Fruit fly (Drosophila melanogaster): Measurements from ENCODE around the gene CG6592.

Gene CG6592

DNA sequence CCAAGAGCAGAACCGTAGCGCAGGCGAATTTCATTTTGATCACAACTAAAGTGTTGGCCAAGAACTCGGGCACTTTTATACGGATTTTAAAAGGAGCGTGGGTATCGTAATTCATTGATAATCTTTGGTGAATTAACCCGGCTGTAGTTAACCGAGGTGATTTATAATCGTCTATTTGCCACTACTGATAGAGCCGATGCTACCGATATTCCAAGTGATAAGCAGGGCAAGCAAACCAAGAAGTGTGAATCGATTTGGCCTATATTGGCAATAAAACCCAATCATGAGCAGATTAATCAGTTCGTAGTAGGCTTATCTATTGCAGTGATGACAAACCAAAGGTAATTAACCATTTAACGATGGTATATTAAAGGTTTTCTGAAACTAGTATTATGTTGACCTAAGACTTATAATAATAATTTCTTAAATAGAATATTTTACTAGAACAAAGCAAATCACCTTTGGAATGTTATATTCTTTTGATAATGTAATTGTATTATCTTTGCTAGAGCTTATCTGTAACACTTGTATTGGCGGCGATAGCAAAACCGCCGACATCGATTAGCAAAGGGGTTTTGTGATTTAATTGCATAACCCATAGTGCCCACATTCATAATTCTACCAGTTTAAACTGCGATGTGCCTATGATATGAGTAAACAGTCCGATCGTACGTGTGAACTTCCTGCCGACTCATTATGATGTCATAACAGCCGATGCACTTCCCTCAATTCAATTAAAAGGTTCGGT, 3.6 kb downstream of the CG6592 start, which contains the start of gene CG10472 (continued):
- TF ChIP-seq CG13775 (GFP tag; optimal IDR thresholded peaks at IDR 0.05) (no peak), Pdp1 (GFP tag; optimal IDR thresholded peaks at IDR 0.05) (peak in 1 of 2 experiments; percentile 85), CG18599 (GFP tag; optimal IDR thresholded peaks at IDR 0.05) (peak; percentile 7), mirr (GFP tag; optimal IDR thresholded peaks at IDR 0.05) (peak; percentile 2), CG34376 (GFP tag; optimal IDR thresholded peaks at IDR 0.05) (peak; percentile 27), Camta (GFP tag; optimal IDR thresholded peaks at IDR 0.05) (no peak), chinmo (GFP tag; IDR thresholded peaks at IDR 0.05; ENCODE audit: partially characterized antibody) (no peak)

dm6 chr3L:6065881-6066389, 6.5 kb downstream of the CG6592 start, which contains the start of gene CG42269:
CG42269 (plus strand) TSS chr3L:6066296.
- TF ChIP-seq Deaf1 (tag; optimal IDR thresholded peaks at IDR 0.05) (peak; percentile 56), chinmo (GFP tag; IDR thresholded peaks at IDR 0.05; ENCODE audit: partially characterized antibody) (0 out of 4 replicates have a peak, but pooled peaks have one; percentile 38), Hmx (GFP tag; optimal IDR thresholded peaks at IDR 0.05) (no peak)

dm6 chr3L:6068178-6068577, 8.7 kb downstream of the CG6592 start:
- no peak for TF ChIP-seq gsb-n (tag; optimal IDR thresholded peaks at IDR 0.05)
- no peak for TF ChIP-seq sens-2 (GFP tag; IDR thresholded peaks at IDR 0.05)
- peak; percentile 57 for TF ChIP-seq CG15479 (GFP tag; optimal IDR thresholded peaks at IDR 0.05)
- 0 out of 2 replicates have a peak, but pooled peaks have one; percentile 13 for TF ChIP-seq MBD-R2 (GFP tag; IDR thresholded peaks at IDR 0.05)
- no peak for TF ChIP-seq CG17829 (tag; optimal IDR thresholded peaks at IDR 0.05)
- TF ChIP-seq Drgx (GFP tag; IDR thresholded peaks at IDR 0.05), result peak; percentile 22; the same call in 1 of the 2 replicates
- TF ChIP-seq CG1647 (GFP tag; optimal IDR thresholded peaks at IDR 0.05), result no peak
- no peak for TF ChIP-seq prd (optimal IDR thresholded peaks at IDR 0.05)
- 0 out of 3 replicates have a peak, but pooled peaks have one; percentile 18 for TF ChIP-seq prd (GFP tag; IDR thresholded peaks at IDR 0.05)
- TF ChIP-seq CG6791 (GFP tag; IDR thresholded peaks at IDR 0.05; ENCODE audit: partially characterized antibody), result 0 out of 3 replicates have a peak, but pooled peaks have one; percentile 36
- TF ChIP-seq Nf-YA (GFP tag; IDR thresholded peaks at IDR 0.05), result no peak
- TF ChIP-seq CG7745 (tag; optimal IDR thresholded peaks at IDR 0.05), result no peak
- TF ChIP-seq zen (tag; optimal IDR thresholded peaks at IDR 0.05), result peak; percentile 95
- TF ChIP-seq Dref (GFP tag; IDR thresholded peaks at IDR 0.05), result 0 out of 2 replicates have a peak, but pooled peaks have one; percentile 1
- peak; percentile 20 for TF ChIP-seq Hr39 (optimal IDR thresholded peaks at IDR 0.05)

DNA sequence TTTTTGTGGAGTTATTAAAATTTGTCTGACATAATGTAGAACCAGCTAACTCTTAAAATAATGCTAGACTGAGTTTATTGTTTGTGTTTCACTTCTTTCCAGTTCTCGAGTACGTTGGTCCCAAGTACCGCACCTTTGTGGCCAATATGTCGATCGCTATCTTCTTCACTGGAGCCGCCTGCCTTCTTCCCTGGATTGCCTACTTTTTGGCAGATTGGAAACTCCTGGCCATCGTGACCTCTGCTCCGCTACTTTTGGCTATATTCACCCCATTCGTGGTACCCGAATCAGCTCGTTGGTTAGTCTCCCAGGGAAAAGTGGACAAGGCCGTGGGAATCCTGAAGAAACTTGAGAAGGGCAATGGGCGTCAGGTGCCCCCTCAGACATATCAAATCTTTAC, 10.7 kb downstream of the CG6592 start:
- TF ChIP-seq Hr78 (GFP tag; optimal IDR thresholded peaks at IDR 0.05), result peak in 1 of 2 experiments; percentile 56
- TF ChIP-seq her (GFP tag; optimal IDR thresholded peaks at IDR 0.05), result no peak
- peak; percentile 73 for TF ChIP-seq grn (GFP tag; optimal IDR thresholded peaks at IDR 0.05)

DNA sequence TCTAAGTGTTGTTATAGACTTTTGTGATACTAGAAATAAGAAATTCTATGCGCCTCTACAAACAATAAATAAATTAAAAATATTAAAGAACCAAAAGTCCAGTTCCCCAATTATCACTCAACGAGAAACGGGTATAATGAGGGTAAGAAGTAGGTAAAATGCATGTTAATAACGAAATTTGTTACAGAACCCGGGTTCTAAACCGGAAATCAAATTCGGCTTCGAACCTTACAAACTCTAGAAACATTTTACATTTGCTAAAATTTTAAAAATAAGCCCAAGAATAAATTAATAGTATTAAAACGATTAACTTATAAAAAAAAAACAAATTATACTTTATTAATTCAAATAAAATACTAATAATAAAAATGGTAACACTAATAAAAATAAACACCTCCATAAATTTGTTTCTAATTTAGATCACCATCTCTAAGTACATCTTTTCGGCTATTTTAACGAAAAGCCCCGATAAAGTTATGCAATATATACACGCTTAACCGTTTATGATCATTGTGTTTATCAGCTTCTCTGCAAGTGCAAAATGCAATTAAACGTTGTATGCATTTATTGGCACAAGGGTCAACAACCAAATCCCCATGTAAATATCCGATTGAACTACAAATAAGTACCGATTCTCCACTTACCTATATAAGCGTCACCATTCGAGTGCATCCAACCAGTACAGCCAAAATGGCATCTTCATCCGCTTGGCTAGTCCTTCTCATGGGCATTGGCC, 12.2 kb downstream of the CG6592 start, which contains the start of gene CG6602:
Gene CG6602 (plus strand): TSS at position 686 of the 736 bp plus-strand sequence.
- TF ChIP-seq CG5953 (GFP tag; IDR thresholded peaks at IDR 0.05) (no peak), E2f2 (GFP tag; IDR thresholded peaks at IDR 0.05) (peak; percentile 47), chm (GFP tag; IDR thresholded peaks at IDR 0.05) (peak; percentile 76), unpg (GFP tag; optimal IDR thresholded peaks at IDR 0.05) (peak; percentile 59), CG32772 (GFP tag; IDR thresholded peaks at IDR 0.05) (peak; percentile 58), D19A (tag; optimal IDR thresholded peaks at IDR 0.05) (peak; percentile 45), CG4730 (GFP tag; IDR thresholded peaks at IDR 0.05) (peak; percentile 45), kni (GFP tag; optimal IDR thresholded peaks at IDR 0.05) (peak; percentile 43), ap (GFP tag; IDR thresholded peaks at IDR 0.05) (peak; percentile 43), Pdp1 (GFP tag; optimal IDR thresholded peaks at IDR 0.05) (peak; percentile 33 to 41), klu (GFP tag; IDR thresholded peaks at IDR 0.05) (0 out of 2 replicates have a peak, but pooled peaks have one; percentile 32), NFAT (GFP tag; IDR thresholded peaks at IDR 0.05) (peak; percentile 87), CG12659 (GFP tag; optimal IDR thresholded peaks at IDR 0.05) (peak; percentile 56), fru (optimal IDR thresholded peaks at IDR 0.05) (no peak), Doc3 (GFP tag; IDR thresholded peaks at IDR 0.05; ENCODE audit: partially characterized antibody) (no peak), CkIIα-i1 (GFP tag; IDR thresholded peaks at IDR 0.05) (peak; percentile 4; the same call in 1 of the 2 replicates)

Measured in whole organism, embryonic.